Fruit fly (Drosophila melanogaster) whole organism, embryonic: Measurements from ENCODE around the gene CG3679.

Source experiments
- CG10565 ChIP-seq: fragments of 200-800 bp; sonication (Bioruptor generic); optimal IDR thresholded peaks from 3 replicates; lab custom pipeline; 2016; ENCODE audit warnings: missing biosample characterization, mild to moderate bottlenecking, missing genetic modification characterization
- CG11093 ChIP-seq: fragments of 200-800 bp; sonication (Bioruptor generic); IDR thresholded peaks from 3 replicates; pipeline ENCODE4 v1.3.6; 2022; ENCODE audit warnings: missing biosample characterization, missing genetic modification characterization
- CG11398 ChIP-seq: fragments of 200-800 bp; sonication (Bioruptor generic); optimal IDR thresholded peaks from 2 replicates; lab custom pipeline; 2016; ENCODE audit warnings: missing biosample characterization, missing genetic modification characterization
- CG11456 ChIP-seq: fragments of 200-800 bp; sonication (Bioruptor generic); IDR thresholded peaks from 3 replicates; pipeline ENCODE4 v1.3.6; 2022; ENCODE audit warnings: missing biosample characterization, missing genetic modification characterization
- CG11723 ChIP-seq: fragments of 200-800 bp; sonication (Bioruptor generic); optimal IDR thresholded peaks from 2 replicates; lab custom pipeline; 2017; ENCODE audit warnings: missing biosample characterization, mild to moderate bottlenecking, missing genetic modification characterization
- CG13123 ChIP-seq: fragments of 200-800 bp; sonication (Bioruptor generic); optimal IDR thresholded peaks from 2 replicates; lab custom pipeline; 2016; ENCODE audit warnings: missing biosample characterization, missing genetic modification characterization
- CG13296 ChIP-seq: fragments of 200-800 bp; sonication (Bioruptor generic); optimal IDR thresholded peaks from 3 replicates; lab custom pipeline; 2018; ENCODE audit warnings: missing biosample characterization, mild to moderate bottlenecking, missing genetic modification characterization
- CG14667 ChIP-seq: fragments of 200-800 bp; sonication (Bioruptor generic); IDR thresholded peaks from 2 replicates; pipeline ENCODE4 v1.3.6; 2022; ENCODE audit warnings: missing biosample characterization, missing genetic modification characterization
- CG17385 ChIP-seq: fragments of 200-800 bp; sonication (Bioruptor generic); optimal IDR thresholded peaks from 3 replicates; lab custom pipeline; 2018; ENCODE audit warnings: missing biosample characterization, mild to moderate bottlenecking, missing genetic modification characterization
- CG17829 ChIP-seq: fragments of 200-800 bp; optimal IDR thresholded peaks from 2 replicates; lab custom pipeline; 2019; ENCODE audit warnings: missing biosample characterization, mild to moderate bottlenecking, missing genetic modification characterization, moderate library complexity
- CG18764 ChIP-seq: fragments of 200-800 bp; sonication (Bioruptor generic); optimal IDR thresholded peaks from 3 replicates; lab custom pipeline; 2016; ENCODE audit warnings: missing biosample characterization, missing genetic modification characterization
- CG2202 ChIP-seq: fragments of 200-800 bp; sonication (Bioruptor generic); optimal IDR thresholded peaks from 2 replicates; lab custom pipeline; 2018; ENCODE audit warnings: missing biosample characterization, mild to moderate bottlenecking, missing genetic modification characterization
- CG2875 ChIP-seq: fragments of 200-800 bp; sonication (Bioruptor generic); optimal IDR thresholded peaks from 2 replicates; lab custom pipeline; 2017; ENCODE audit warnings: missing biosample characterization, mild to moderate bottlenecking, missing genetic modification characterization, missing genetic modification reagents
- CG31365 ChIP-seq: fragments of 200-800 bp; sonication (Bioruptor generic); optimal IDR thresholded peaks from 2 replicates; lab custom pipeline; 2018; ENCODE audit warnings: missing biosample characterization, mild to moderate bottlenecking, missing genetic modification characterization
- CG3838 ChIP-seq: fragments of 200-800 bp; sonication (Bioruptor generic); optimal IDR thresholded peaks from 3 replicates; lab custom pipeline; 2016; ENCODE audit warnings: missing biosample characterization, missing genetic modification characterization
- CG5953 ChIP-seq: fragments of 200-800 bp; sonication (Bioruptor generic); IDR thresholded peaks from 2 replicates; pipeline ENCODE4 v1.3.6; 2022; ENCODE audit warnings: missing biosample characterization, missing genetic modification characterization
- CG7786 ChIP-seq: fragments of 200-800 bp; sonication (Bioruptor generic); optimal IDR thresholded peaks from 2 replicates; lab custom pipeline; 2016; ENCODE audit warnings: missing biosample characterization, missing genetic modification characterization
- CG8478 ChIP-seq: fragments of >200 bp; optimal IDR thresholded peaks from 2 replicates; lab custom pipeline; 2018
- Dll ChIP-seq: fragments of 200-800 bp; sonication (Bioruptor generic); IDR thresholded peaks from 4 replicates; pipeline ENCODE4 v1.3.6; 2022; ENCODE audit warnings: missing biosample characterization, missing genetic modification characterization; ENCODE audit not compliant: partially characterized antibody
- Gsc ChIP-seq: fragments of 200-800 bp; sonication (Bioruptor generic); IDR thresholded peaks from 2 replicates; pipeline ENCODE4 v1.3.6; 2022; ENCODE audit warnings: missing biosample characterization, missing genetic modification characterization
- Hmr ChIP-seq: fragments of 200-800 bp; sonication (Bioruptor generic); optimal IDR thresholded peaks from 3 replicates; lab custom pipeline; 2017; ENCODE audit warnings: mild to moderate bottlenecking, missing biosample characterization, missing genetic modification reagents, missing genetic modification characterization
- Hr51 ChIP-seq, 2 experiments: fragments of 200-800 bp; sonication (Bioruptor generic); optimal IDR thresholded peaks; 2 replicates in 1 of 2; 3 replicates in 1 of 2; lab custom pipeline; 2016 to 2018; ENCODE audit warnings: missing biosample characterization in 2 of 2, missing genetic modification characterization in 2 of 2, mild to moderate bottlenecking in 1 of 2, moderate library complexity in 1 of 2
- Mes4 ChIP-seq: fragments of 200-800 bp; sonication (Bioruptor generic); optimal IDR thresholded peaks from 2 replicates; lab custom pipeline; 2016; ENCODE audit warnings: missing biosample characterization, missing genetic modification characterization
- Ptx1 ChIP-seq: fragments of 200-800 bp; sonication (Bioruptor generic); IDR thresholded peaks from 2 replicates; pipeline ENCODE4 v1.3.6; 2022; ENCODE audit warnings: missing biosample characterization, missing genetic modification characterization
- Rfx ChIP-seq: fragments of 200-800 bp; sonication (Bioruptor generic); IDR thresholded peaks from 2 replicates; pipeline ENCODE4 v1.3.6; 2022; ENCODE audit warnings: missing biosample characterization, missing genetic modification characterization
- Sry-δ ChIP-seq: fragments of 200-800 bp; sonication (Bioruptor generic); optimal IDR thresholded peaks from 2 replicates; lab custom pipeline; 2016; ENCODE audit warnings: missing biosample characterization, missing genetic modification characterization
- abd-A ChIP-seq: fragments of 200-800 bp; sonication (Bioruptor generic); optimal IDR thresholded peaks from 3 replicates; lab custom pipeline; 2019; ENCODE audit warnings: missing biosample characterization, mild to moderate bottlenecking, missing genetic modification characterization, moderate library complexity
- ac ChIP-seq: fragments of 200-800 bp; sonication (Bioruptor generic); optimal IDR thresholded peaks from 3 replicates; lab custom pipeline; 2017; ENCODE audit warnings: missing biosample characterization, mild to moderate bottlenecking, missing genetic modification characterization
- amos ChIP-seq: fragments of 200-800 bp; sonication (Bioruptor generic); IDR thresholded peaks from 2 replicates; pipeline ENCODE4 v1.3.6; 2022; ENCODE audit warnings: missing biosample characterization, missing genetic modification characterization; ENCODE audit not compliant: partially characterized antibody
- ap ChIP-seq: fragments of 200-800 bp; sonication (Bioruptor generic); IDR thresholded peaks from 2 replicates; pipeline ENCODE4 v1.3.6; 2022; ENCODE audit warnings: missing biosample characterization, missing genetic modification characterization
- bowl ChIP-seq: fragments of 200-800 bp; sonication (Bioruptor generic); IDR thresholded peaks from 2 replicates; pipeline ENCODE4 v1.3.6; 2022; ENCODE audit warnings: missing biosample characterization, missing genetic modification characterization
- cas ChIP-seq: fragments of 200-800 bp; sonication (Bioruptor generic); IDR thresholded peaks from 2 replicates; pipeline ENCODE4 v1.3.6; 2022; ENCODE audit warnings: missing biosample characterization, missing genetic modification characterization
- chinmo ChIP-seq: fragments of 200-800 bp; sonication (Bioruptor generic); IDR thresholded peaks from 4 replicates; pipeline ENCODE4 v1.3.6; 2022; ENCODE audit warnings: missing biosample characterization, missing genetic modification characterization; ENCODE audit not compliant: partially characterized antibody
- da ChIP-seq: fragments of 200-800 bp; sonication (Bioruptor generic); optimal IDR thresholded peaks from 2 replicates; lab custom pipeline; 2016; ENCODE audit warnings: missing biosample characterization, missing genetic modification characterization
- dimm ChIP-seq: fragments of 200-800 bp; sonication (Bioruptor generic); IDR thresholded peaks from 2 replicates; pipeline ENCODE4 v1.3.6; 2022; ENCODE audit warnings: missing biosample characterization, missing genetic modification characterization
- dpn ChIP-seq, 2 experiments: fragments of 200-800 bp; sonication (Bioruptor generic); optimal IDR thresholded peaks; 3 replicates each; lab custom pipeline; 2016; ENCODE audit warnings: missing biosample characterization in 2 of 2, missing genetic modification characterization in 2 of 2
- dysf ChIP-seq: fragments of 200-800 bp; sonication (Bioruptor generic); IDR thresholded peaks from 3 replicates; pipeline ENCODE4 v1.3.6; 2022; ENCODE audit warnings: missing biosample characterization, missing genetic modification characterization
- exex ChIP-seq: fragments of 200-800 bp; sonication (Bioruptor generic); optimal IDR thresholded peaks from 4 replicates; lab custom pipeline; 2018; ENCODE audit warnings: missing biosample characterization, mild to moderate bottlenecking, missing genetic modification characterization, moderate library complexity
- gce ChIP-seq: fragments of 200-800 bp; sonication (Bioruptor generic); IDR thresholded peaks from 3 replicates; pipeline ENCODE4 v1.3.6; 2022; ENCODE audit warnings: missing biosample characterization, missing genetic modification characterization
- gro ChIP-seq: fragments of 200-800 bp; sonication (Bioruptor generic); optimal IDR thresholded peaks from 2 replicates; lab custom pipeline; 2016; ENCODE audit warnings: missing biosample characterization, missing genetic modification characterization
- ham ChIP-seq: fragments of 200-800 bp; sonication (Bioruptor generic); IDR thresholded peaks from 2 replicates; pipeline ENCODE4 v1.3.6; 2022; ENCODE audit warnings: missing biosample characterization, missing genetic modification characterization
- hbn ChIP-seq: fragments of 200-800 bp; sonication (Bioruptor generic); IDR thresholded peaks from 2 replicates; pipeline ENCODE4 v1.3.6; 2022; ENCODE audit warnings: missing biosample characterization, missing genetic modification characterization; ENCODE audit not compliant: partially characterized antibody
- kay ChIP-seq: fragments of 200-800 bp; sonication (Bioruptor generic); optimal IDR thresholded peaks from 2 replicates; lab custom pipeline; 2016; ENCODE audit warnings: missing biosample characterization, missing genetic modification characterization
- klu ChIP-seq: fragments of 200-800 bp; sonication (Bioruptor generic); IDR thresholded peaks from 2 replicates; pipeline ENCODE4 v1.3.6; 2022; ENCODE audit warnings: missing biosample characterization, missing genetic modification characterization
- lilli ChIP-seq: fragments of 200-800 bp; sonication (Bioruptor generic); optimal IDR thresholded peaks from 3 replicates; lab custom pipeline; 2016; ENCODE audit warnings: missing biosample characterization, missing genetic modification characterization
- phol ChIP-seq: fragments of 200-800 bp; sonication (Bioruptor generic); optimal IDR thresholded peaks from 3 replicates; lab custom pipeline; 2018; ENCODE audit warnings: missing biosample characterization, mild to moderate bottlenecking, missing genetic modification characterization, moderate library complexity
- slbo ChIP-seq: fragments of 200-800 bp; sonication (Bioruptor generic); IDR thresholded peaks from 2 replicates; pipeline ENCODE4 v1.3.6; 2022; ENCODE audit warnings: missing biosample characterization, missing genetic modification characterization
- slp2 ChIP-seq: fragments of 200-800 bp; sonication (Bioruptor generic); optimal IDR thresholded peaks from 2 replicates; lab custom pipeline; 2016; ENCODE audit warnings: missing biosample characterization, missing genetic modification characterization
- stwl ChIP-seq: fragments of 200-800 bp; sonication (Bioruptor generic); optimal IDR thresholded peaks from 3 replicates; lab custom pipeline; 2018; ENCODE audit warnings: missing biosample characterization, mild to moderate bottlenecking, missing genetic modification characterization, moderate library complexity
- tio ChIP-seq: fragments of 200-800 bp; sonication (Bioruptor generic); optimal IDR thresholded peaks from 2 replicates; lab custom pipeline; 2017; ENCODE audit warnings: missing biosample characterization, missing genetic modification characterization, inconsistent platforms
- tna ChIP-seq: fragments of 200-800 bp; sonication (Bioruptor generic); IDR thresholded peaks from 2 replicates; pipeline ENCODE4 v1.3.6; 2022; ENCODE audit warnings: missing biosample characterization, missing genetic modification characterization; ENCODE audit not compliant: partially characterized antibody

CG3679 gene

DNA sequence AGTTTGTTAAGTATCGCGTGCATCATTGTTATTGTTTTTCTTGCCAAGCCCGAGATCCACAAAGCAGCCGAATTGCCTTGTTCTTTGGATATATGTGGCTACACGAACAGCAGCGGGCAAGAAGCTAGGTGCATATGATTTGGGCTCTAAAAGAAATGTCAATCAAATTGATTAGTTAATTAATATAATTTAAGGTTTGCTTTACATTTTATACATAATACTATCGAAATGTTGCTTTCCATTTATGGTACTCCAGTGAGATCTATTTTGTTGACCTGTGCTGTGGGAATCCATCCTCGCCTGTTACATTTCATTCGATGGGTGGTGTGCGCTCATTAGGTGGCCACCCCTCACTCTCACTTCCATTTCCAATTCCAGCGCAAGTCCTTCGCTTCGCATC lies 40.3 kb upstream of the CG3679 start (continued):
- no peak for TF ChIP-seq hbn (GFP tag; lab: Robert Waterston, UW)
- TF ChIP-seq CG17385 (GFP tag; lab: Kevin White, UChicago): peak; percentile 72
- TF ChIP-seq klu (GFP tag; lab: Robert Waterston, UW): peak; percentile 66
- no peak for TF ChIP-seq CG8478 (lab: Kevin White, UChicago)
- peak; percentile 44 for TF ChIP-seq gro
- TF ChIP-seq tna (GFP tag; lab: Robert Waterston, UW): no peak
- TF ChIP-seq gce (GFP tag; lab: Robert Waterston, UW): peak; percentile 68; the same call in 2 of the 3 replicates
- TF ChIP-seq Gsc: peak; percentile 65
- peak; percentile 60 for TF ChIP-seq CG14667 (GFP tag; lab: Robert Waterston, UW)
- peak; percentile 77 for TF ChIP-seq CG17829 (tag; lab: Kevin White, UChicago)
- TF ChIP-seq dpn (GFP tag; optimal IDR thresholded peaks at IDR 0.05; lab: Kevin White, UChicago): peak; percentile 24 to 72
- peak; percentile 41 for TF ChIP-seq CG11723
- TF ChIP-seq Hmr (GFP tag; lab: Kevin White, UChicago): peak; percentile 78
- no peak for TF ChIP-seq cas (GFP tag; lab: Robert Waterston, UW)
- peak; percentile 50 for TF ChIP-seq kay
- peak; percentile 77 for TF ChIP-seq slbo (GFP tag; lab: Robert Waterston, UW)
- peak; percentile 25 for TF ChIP-seq exex (tag; lab: Kevin White, UChicago)
- TF ChIP-seq CG31365 (tag; lab: Kevin White, UChicago): peak; percentile 35
- TF ChIP-seq dysf: peak; percentile 83
- TF ChIP-seq CG3838 (GFP tag; lab: Kevin White, UChicago): no peak
- no peak for TF ChIP-seq CG5953 (GFP tag; lab: Robert Waterston, UW)
- peak; percentile 37 to 79 for TF ChIP-seq Hr51 (GFP tag; optimal IDR thresholded peaks at IDR 0.05; lab: Kevin White, UChicago)
- TF ChIP-seq amos (GFP tag; lab: Robert Waterston, UW): no peak
- peak; percentile 80 for TF ChIP-seq phol (tag; lab: Kevin White, UChicago)
- TF ChIP-seq chinmo: no peak
- TF ChIP-seq ac: peak; percentile 38
- no peak for TF ChIP-seq Dll
- TF ChIP-seq CG13296: peak; percentile 75
- peak; percentile 62; the same call in 1 of the 3 replicates for TF ChIP-seq CG11093 (GFP tag; lab: Robert Waterston, UW)
- no peak for TF ChIP-seq tio (GFP tag; lab: Kevin White, UChicago)
- TF ChIP-seq slp2: no peak
- TF ChIP-seq bowl (GFP tag; lab: Robert Waterston, UW): peak; percentile 74; the same call in 1 of the 2 replicates
- no peak for TF ChIP-seq ham (GFP tag; lab: Robert Waterston, UW)
- TF ChIP-seq CG13123 (GFP tag; lab: Kevin White, UChicago): peak; percentile 47
- TF ChIP-seq ap (GFP tag; lab: Robert Waterston, UW): peak; percentile 66; the same call in 1 of the 2 replicates
- peak; percentile 50 for TF ChIP-seq abd-A
- no peak for TF ChIP-seq da (GFP tag; lab: Kevin White, UChicago)
- TF ChIP-seq lilli (GFP tag; lab: Kevin White, UChicago): peak; percentile 81
- no peak for TF ChIP-seq stwl
- TF ChIP-seq CG2875 (GFP tag; lab: Kevin White, UChicago): peak; percentile 49
- TF ChIP-seq CG11398 (GFP tag; lab: Kevin White, UChicago): no peak
- peak; percentile 24 for TF ChIP-seq CG7786
- TF ChIP-seq Rfx (GFP tag; lab: Robert Waterston, UW): peak; percentile 77
- no peak for TF ChIP-seq CG10565
- peak; percentile 67 for TF ChIP-seq CG2202 (tag; lab: Kevin White, UChicago)
- TF ChIP-seq dimm (GFP tag; lab: Robert Waterston, UW): no peak
- peak; percentile 70 for TF ChIP-seq CG11456
- peak; percentile 18 for TF ChIP-seq Mes4 (GFP tag; lab: Kevin White, UChicago)
- peak; percentile 67 for TF ChIP-seq CG18764 (GFP tag; lab: Kevin White, UChicago)
- peak; percentile 15 for TF ChIP-seq Sry-δ (GFP tag; lab: Kevin White, UChicago)
- peak; percentile 81 for TF ChIP-seq Ptx1
